Fruit fly (Drosophila melanogaster) Kc167 (cell line): ENCODE measurements around the gene Wwox.

ENCODE experiments used
- Myc ChIP-seq: fragments of >200 bp; optimal IDR thresholded peaks from 2 replicates; lab custom pipeline; 2017; ENCODE audit warnings: missing external identifiers
- Sin3A ChIP-seq: fragments of >200 bp; optimal IDR thresholded peaks from 2 replicates; lab custom pipeline; 2018; ENCODE audit warnings: missing external identifiers
- h ChIP-seq: fragments of >200 bp; optimal IDR thresholded peaks from 3 replicates; lab custom pipeline; 2018; ENCODE audit warnings: missing external identifiers
- insv ChIP-seq: fragments of >200 bp; optimal IDR thresholded peaks from 3 replicates; lab custom pipeline; 2018; ENCODE audit warnings: missing external identifiers
- psq ChIP-seq: fragments of >200 bp; optimal IDR thresholded peaks from 2 replicates; lab custom pipeline; 2017; ENCODE audit warnings: missing external identifiers

DNA sequence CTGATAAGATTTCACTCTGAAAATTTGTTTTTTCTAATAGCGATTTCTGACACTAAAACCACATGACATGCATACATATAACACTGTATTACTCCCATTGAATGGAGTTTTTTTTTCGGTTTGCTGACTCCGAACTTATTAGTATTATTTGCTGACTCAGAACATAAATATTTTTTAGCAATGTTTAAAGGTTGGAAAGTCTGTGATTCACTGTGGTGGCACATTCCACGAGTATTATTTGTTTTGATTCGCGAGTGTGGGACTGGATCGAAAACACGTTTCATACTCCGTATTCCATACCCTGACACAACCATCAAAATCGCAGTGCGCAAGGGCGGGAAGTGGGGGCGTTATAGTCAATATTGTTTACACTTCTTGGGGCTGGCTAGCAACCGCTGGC, 11.4 kb downstream of the Wwox start:
- TF ChIP-seq insv (no peak), Myc (lab: Kevin White, UChicago) (no peak), Sin3A (lab: Kevin White, UChicago) (no peak), h (no peak), psq (no peak)
